Fruit fly (Drosophila melanogaster): ENCODE results near the gene Nmnat.
A peak's percentile ranks its signal among the peaks of the same experiment; 100 is the strongest.

Nmnat gene

dm6 chr3R:24938049-24938448 lies 7.0 kb upstream of the Nmnat start, which contains the start of gene Osbp (continued):
- TF ChIP-seq CG2875 (GFP tag; optimal IDR thresholded peaks at IDR 0.05) (no peak), Camta (GFP tag; optimal IDR thresholded peaks at IDR 0.05) (no peak), ATbp (GFP tag; optimal IDR thresholded peaks at IDR 0.05) (no peak), tna (GFP tag; IDR thresholded peaks at IDR 0.05; ENCODE audit: partially characterized antibody) (peak; percentile 63), amos (GFP tag; IDR thresholded peaks at IDR 0.05; ENCODE audit: partially characterized antibody) (peak; percentile 70), CG31441 (GFP tag; IDR thresholded peaks at IDR 0.05) (no peak), CG16779 (GFP tag; IDR thresholded peaks at IDR 0.05) (no peak), D19A (tag; optimal IDR thresholded peaks at IDR 0.05) (no peak), abd-A (tag; optimal IDR thresholded peaks at IDR 0.05) (no peak), pho (GFP tag; optimal IDR thresholded peaks at IDR 0.05) (no peak), CG11093 (GFP tag; IDR thresholded peaks at IDR 0.05) (no peak), Opbp (GFP tag; IDR thresholded peaks at IDR 0.05; ENCODE audit: partially characterized antibody) (peak; percentile 73), CrebB (tag; optimal IDR thresholded peaks at IDR 0.05) (no peak), wor (GFP tag; IDR thresholded peaks at IDR 0.05) (no peak), nerfin-1 (tag; optimal IDR thresholded peaks at IDR 0.05) (peak; percentile 6), sima (GFP tag; optimal IDR thresholded peaks at IDR 0.05) (no peak), CG31224 (GFP tag; IDR thresholded peaks at IDR 0.05) (no peak), dm (GFP tag; optimal IDR thresholded peaks at IDR 0.05) (no peak), CG8281 (tag; optimal IDR thresholded peaks at IDR 0.05) (no peak), CG9215 (GFP tag; IDR thresholded peaks at IDR 0.05) (no peak), mirr (GFP tag; optimal IDR thresholded peaks at IDR 0.05) (peak; percentile 26), CG15696 (tag; optimal IDR thresholded peaks at IDR 0.05) (no peak), CG15479 (GFP tag; optimal IDR thresholded peaks at IDR 0.05) (no peak), chn (GFP tag; optimal IDR thresholded peaks at IDR 0.05) (no peak), ab (GFP tag; optimal IDR thresholded peaks at IDR 0.05) (no peak), Hsf (GFP tag; optimal IDR thresholded peaks at IDR 0.05) (no peak), TFAM (GFP tag; optimal IDR thresholded peaks at IDR 0.05) (no peak), chinmo (GFP tag; IDR thresholded peaks at IDR 0.05; ENCODE audit: partially characterized antibody) (peak; percentile 68; the same call in 1 of the 4 replicates), CG4424 (GFP tag; optimal IDR thresholded peaks at IDR 0.05) (no peak), CG4820 (GFP tag; optimal IDR thresholded peaks at IDR 0.05) (no peak), Awh (GFP tag; IDR thresholded peaks at IDR 0.05) (no peak), CG8290 (GFP tag; optimal IDR thresholded peaks at IDR 0.05) (no peak), CG8290 (tag; optimal IDR thresholded peaks at IDR 0.05) (no peak), CG12659 (GFP tag; optimal IDR thresholded peaks at IDR 0.05) (peak; percentile 44), caup (GFP tag; optimal IDR thresholded peaks at IDR 0.05; ENCODE audit: severe bottlenecking) (no peak), Neu2 (GFP tag; optimal IDR thresholded peaks at IDR 0.05; ENCODE audit: borderline replicate concordance) (no peak), lab (GFP tag; optimal IDR thresholded peaks at IDR 0.05) (no peak), CG31365 (tag; optimal IDR thresholded peaks at IDR 0.05) (no peak), Dad (GFP tag; optimal IDR thresholded peaks at IDR 0.05) (no peak), CoRest (tag; optimal IDR thresholded peaks at IDR 0.05) (peak; percentile 58), CG1792 (GFP tag; optimal IDR thresholded peaks at IDR 0.05) (no peak), HLH54F (GFP tag; optimal IDR thresholded peaks at IDR 0.05) (no peak), bigmax (GFP tag; optimal IDR thresholded peaks at IDR 0.05) (no peak), CG10959 (GFP tag; IDR thresholded peaks at IDR 0.05) (no peak), MBD-R2 (GFP tag; IDR thresholded peaks at IDR 0.05) (peak; percentile 81), CG2116 (GFP tag; optimal IDR thresholded peaks at IDR 0.05) (peak; percentile 71), HLH4C (GFP tag; IDR thresholded peaks at IDR 0.05; ENCODE audit: partially characterized antibody) (peak; percentile 57; the same call in 2 of the 3 replicates), C15 (GFP tag; IDR thresholded peaks at IDR 0.05) (no peak), zf30C (GFP tag; optimal IDR thresholded peaks at IDR 0.05) (no peak), Gug (GFP tag; IDR thresholded peaks at IDR 0.05) (no peak), Ada2b (GFP tag; IDR thresholded peaks at IDR 0.05) (no peak)
